Fruit fly (Drosophila melanogaster) Kc167 (cell line): ENCODE measurements around the gene CG31673.

Experiments
- Myc ChIP-seq: fragments of >200 bp; optimal IDR thresholded peaks from 2 replicates; lab custom pipeline; 2017; ENCODE audit warnings: missing external identifiers
- h ChIP-seq: fragments of >200 bp; optimal IDR thresholded peaks from 3 replicates; lab custom pipeline; 2018; ENCODE audit warnings: missing external identifiers
- ttk ChIP-seq: sonication (Bioruptor generic); optimal IDR thresholded peaks from 2 replicates; lab custom pipeline; 2017; ENCODE audit warnings: missing external identifiers

- TF ChIP-seq h (no peak), Myc (lab: Kevin White, UChicago) (no peak), ttk (lab: Kevin White, UChicago) (no peak)
These were observed 39.5 kb downstream of the CG31673 start for dm6 chr2L:20868921-20869320.
